Fruit fly (Drosophila melanogaster): ENCODE measurements around the gene Saysd1.
A peak's percentile ranks its signal among the peaks of the same experiment; 100 is the strongest.

Saysd1 gene

dm6 chr3R:25249145-25250141 lies 34.5 kb upstream of the Saysd1 start, which contains the start of gene Nup358 (continued):
- TF ChIP-seq Hey (tag; optimal IDR thresholded peaks at IDR 0.05) = no peak
- TF ChIP-seq stwl (tag; optimal IDR thresholded peaks at IDR 0.05) = peak; percentile 62
- peak; percentile 21; the same call in 1 of the 2 replicates for TF ChIP-seq CG32532 (GFP tag; IDR thresholded peaks at IDR 0.05)
- peak; percentile 80 for TF ChIP-seq Ets97D (GFP tag; optimal IDR thresholded peaks at IDR 0.05)
- no peak for TF ChIP-seq CG6689 (GFP tag; IDR thresholded peaks at IDR 0.05)
- TF ChIP-seq H15 (GFP tag; IDR thresholded peaks at IDR 0.05) = no peak
- peak; percentile 8 for TF ChIP-seq CG7928 (GFP tag; optimal IDR thresholded peaks at IDR 0.05)
- TF ChIP-seq CG7372 (GFP tag; IDR thresholded peaks at IDR 0.05) = no peak
- no peak for TF ChIP-seq CG6854 (GFP tag; optimal IDR thresholded peaks at IDR 0.05)
- TF ChIP-seq CG1832 (GFP tag; optimal IDR thresholded peaks at IDR 0.05) = no peak
- peak; percentile 75 for TF ChIP-seq Sin3A (optimal IDR thresholded peaks at IDR 0.05)
- peak; percentile 34 for TF ChIP-seq grau (tag; optimal IDR thresholded peaks at IDR 0.05)
- peak; percentile 4 for TF ChIP-seq zen (tag; optimal IDR thresholded peaks at IDR 0.05)
- TF ChIP-seq toy (GFP tag; IDR thresholded peaks at IDR 0.05) = no peak
- no peak for TF ChIP-seq prd (optimal IDR thresholded peaks at IDR 0.05)
- TF ChIP-seq prd (GFP tag; IDR thresholded peaks at IDR 0.05) = no peak
- peak; percentile 96 for TF ChIP-seq bigmax (GFP tag; optimal IDR thresholded peaks at IDR 0.05)
- peak; percentile 98 for TF ChIP-seq tna (GFP tag; IDR thresholded peaks at IDR 0.05; ENCODE audit: partially characterized antibody)
- TF ChIP-seq CG13296 (GFP tag; optimal IDR thresholded peaks at IDR 0.05) = no peak
- no peak for TF ChIP-seq kah (GFP tag; optimal IDR thresholded peaks at IDR 0.05)
- no peak for TF ChIP-seq kni (GFP tag; optimal IDR thresholded peaks at IDR 0.05)
- peak; percentile 99 for TF ChIP-seq CG6791 (GFP tag; IDR thresholded peaks at IDR 0.05; ENCODE audit: partially characterized antibody)
- no peak for TF ChIP-seq CG3163 (GFP tag; optimal IDR thresholded peaks at IDR 0.05)
- peak; percentile 71 for TF ChIP-seq CG17385 (GFP tag; optimal IDR thresholded peaks at IDR 0.05)
- TF ChIP-seq sna (GFP tag; IDR thresholded peaks at IDR 0.05; ENCODE audit: partially characterized antibody) = peak; percentile 90
- TF ChIP-seq sima (GFP tag; optimal IDR thresholded peaks at IDR 0.05) = no peak
- TF ChIP-seq Opbp (GFP tag; IDR thresholded peaks at IDR 0.05; ENCODE audit: partially characterized antibody) = peak; percentile 99
- TF ChIP-seq zen2 (GFP tag; IDR thresholded peaks at IDR 0.05; ENCODE audit: partially characterized antibody) = peak; percentile 98
- no peak for TF ChIP-seq C15 (GFP tag; IDR thresholded peaks at IDR 0.05)
- peak; percentile 97 for TF ChIP-seq CG13287 (GFP tag; IDR thresholded peaks at IDR 0.05; ENCODE audit: partially characterized antibody)
- no peak for TF ChIP-seq CG11456 (GFP tag; IDR thresholded peaks at IDR 0.05)
- TF ChIP-seq row (GFP tag; IDR thresholded peaks at IDR 0.05) = peak; percentile 64
- TF ChIP-seq CG9876 (GFP tag; optimal IDR thresholded peaks at IDR 0.05) = no peak
- TF ChIP-seq CG16813 (GFP tag; IDR thresholded peaks at IDR 0.05; ENCODE audit: partially characterized antibody) = peak; percentile 98
- TF ChIP-seq CG2116 (GFP tag; optimal IDR thresholded peaks at IDR 0.05) = peak; percentile 76
- TF ChIP-seq CG15479 (GFP tag; optimal IDR thresholded peaks at IDR 0.05) = peak; percentile 70
- TF ChIP-seq CHES-1-like (GFP tag; optimal IDR thresholded peaks at IDR 0.05) = no peak
- no peak for TF ChIP-seq ssp (GFP tag; IDR thresholded peaks at IDR 0.05)
- TF ChIP-seq CG18599 (GFP tag; optimal IDR thresholded peaks at IDR 0.05) = no peak
- no peak for TF ChIP-seq Mrtf (GFP tag; IDR thresholded peaks at IDR 0.05)
- peak; percentile 96 for TF ChIP-seq unc-4 (GFP tag; IDR thresholded peaks at IDR 0.05; ENCODE audit: partially characterized antibody)
- peak; percentile 5; the same call in 1 of the 2 replicates for TF ChIP-seq Adf1 (GFP tag; IDR thresholded peaks at IDR 0.05)
- peak; percentile 97 for TF ChIP-seq nerfin-2 (GFP tag; IDR thresholded peaks at IDR 0.05; ENCODE audit: partially characterized antibody)
- peak; percentile 98 for TF ChIP-seq knrl (GFP tag; IDR thresholded peaks at IDR 0.05; ENCODE audit: partially characterized antibody)
- TF ChIP-seq inv (GFP tag; IDR thresholded peaks at IDR 0.05; ENCODE audit: partially characterized antibody) = peak; percentile 98
- no peak for TF ChIP-seq crc (GFP tag; optimal IDR thresholded peaks at IDR 0.05)
- TF ChIP-seq caup (GFP tag; optimal IDR thresholded peaks at IDR 0.05; ENCODE audit: severe bottlenecking) = no peak

All from whole organism, embryonic.